Fruit fly (Drosophila melanogaster) whole organism, embryonic: ENCODE data around the gene mRpL30.

Experiments
- Atf-2 ChIP-seq: fragments of 200-800 bp; sonication (Bioruptor generic); optimal IDR thresholded peaks from 2 replicates; lab custom pipeline; 2016; ENCODE audit warnings: missing biosample characterization, missing genetic modification characterization
- B-H2 ChIP-seq: fragments of 200-800 bp; sonication (Bioruptor generic); optimal IDR thresholded peaks from 2 replicates; lab custom pipeline; 2018; ENCODE audit warnings: missing biosample characterization, mild to moderate bottlenecking, missing genetic modification characterization
- BEAF-32 ChIP-seq: fragments of 200-800 bp; sonication (Bioruptor generic); optimal IDR thresholded peaks from 3 replicates; lab custom pipeline; 2017; ENCODE audit warnings: missing biosample characterization, missing genetic modification characterization, mild to moderate bottlenecking, moderate library complexity, missing genetic modification reagents
- CG10654 ChIP-seq: fragments of 200-800 bp; sonication (Bioruptor generic); optimal IDR thresholded peaks from 2 replicates; lab custom pipeline; 2016; ENCODE audit warnings: missing biosample characterization, missing genetic modification characterization
- CG10979 ChIP-seq: fragments of 200-800 bp; sonication (Bioruptor generic); optimal IDR thresholded peaks from 2 replicates; lab custom pipeline; 2018; ENCODE audit warnings: missing biosample characterization, mild to moderate bottlenecking, missing genetic modification characterization, moderate library complexity
- CG12299 ChIP-seq: fragments of 200-800 bp; sonication (Bioruptor generic); optimal IDR thresholded peaks from 2 replicates; lab custom pipeline; 2018; ENCODE audit warnings: missing biosample characterization, mild to moderate bottlenecking, missing genetic modification characterization
- CG13123 ChIP-seq: fragments of 200-800 bp; sonication (Bioruptor generic); optimal IDR thresholded peaks from 2 replicates; lab custom pipeline; 2016; ENCODE audit warnings: missing biosample characterization, missing genetic modification characterization
- CG14014 ChIP-seq: fragments of 200-800 bp; sonication (Bioruptor generic); IDR thresholded peaks from 2 replicates; pipeline ENCODE4 v1.3.6; 2022; ENCODE audit warnings: missing biosample characterization, missing genetic modification characterization
- CG14710 ChIP-seq: fragments of 200-800 bp; sonication (Bioruptor generic); optimal IDR thresholded peaks from 3 replicates; lab custom pipeline; 2019; ENCODE audit warnings: missing biosample characterization, mild to moderate bottlenecking, missing genetic modification characterization, moderate library complexity
- CG1603 ChIP-seq: fragments of 200-800 bp; sonication (Bioruptor generic); optimal IDR thresholded peaks from 2 replicates; lab custom pipeline; 2019; ENCODE audit warnings: missing biosample characterization, mild to moderate bottlenecking, missing genetic modification characterization, moderate library complexity
- CG16813 ChIP-seq: fragments of 200-800 bp; sonication (Bioruptor generic); IDR thresholded peaks from 3 replicates; pipeline ENCODE4 v1.3.6; 2022; ENCODE audit warnings: missing biosample characterization, missing genetic modification characterization; ENCODE audit not compliant: partially characterized antibody
- CG17829 ChIP-seq: fragments of 200-800 bp; optimal IDR thresholded peaks from 2 replicates; lab custom pipeline; 2019; ENCODE audit warnings: missing biosample characterization, mild to moderate bottlenecking, missing genetic modification characterization, moderate library complexity
- CG2889 ChIP-seq: fragments of 200-800 bp; sonication (Bioruptor generic); IDR thresholded peaks from 3 replicates; pipeline ENCODE4 v1.3.6; 2022; ENCODE audit warnings: missing biosample characterization, missing genetic modification characterization
- CG31224 ChIP-seq: fragments of 200-800 bp; sonication (Bioruptor generic); IDR thresholded peaks from 2 replicates; pipeline ENCODE4 v1.3.6; 2022; ENCODE audit warnings: missing biosample characterization, missing genetic modification characterization
- CG3163 ChIP-seq: fragments of 200-800 bp; sonication (Bioruptor generic); optimal IDR thresholded peaks from 3 replicates; lab custom pipeline; 2016; ENCODE audit warnings: missing biosample characterization, missing genetic modification characterization
- CG32767 ChIP-seq: fragments of 200-800 bp; sonication (Bioruptor generic); IDR thresholded peaks from 2 replicates; pipeline ENCODE4 v1.3.6; 2022; ENCODE audit warnings: missing biosample characterization, missing genetic modification characterization
- CG3281 ChIP-seq: fragments of 200-800 bp; sonication (Bioruptor generic); optimal IDR thresholded peaks from 3 replicates; lab custom pipeline; 2017; ENCODE audit warnings: missing biosample characterization, mild to moderate bottlenecking, missing genetic modification characterization
- CG33213 ChIP-seq: fragments of 200-800 bp; sonication (Bioruptor generic); optimal IDR thresholded peaks from 3 replicates; lab custom pipeline; 2016; ENCODE audit warnings: missing biosample characterization, missing genetic modification characterization
- CG3726 ChIP-seq: fragments of 200-800 bp; sonication (Bioruptor generic); IDR thresholded peaks from 3 replicates; pipeline ENCODE4, ENCODE4 v1.3.6; 2022; ENCODE audit warnings: missing biosample characterization, missing genetic modification characterization
- CG5245 ChIP-seq: fragments of 200-800 bp; sonication (Bioruptor generic); optimal IDR thresholded peaks from 3 replicates; lab custom pipeline; 2016; ENCODE audit warnings: missing biosample characterization, missing genetic modification characterization
- CG7372 ChIP-seq: fragments of 200-800 bp; sonication (Bioruptor generic); IDR thresholded peaks from 2 replicates; pipeline ENCODE4 v1.3.6; 2022; ENCODE audit warnings: missing biosample characterization, missing genetic modification characterization
- CG8281 ChIP-seq: fragments of 200-800 bp; sonication (Bioruptor generic); optimal IDR thresholded peaks from 2 replicates; lab custom pipeline; 2018; ENCODE audit warnings: missing biosample characterization, mild to moderate bottlenecking, missing genetic modification characterization, moderate library complexity
- CG8478 ChIP-seq: fragments of >200 bp; optimal IDR thresholded peaks from 2 replicates; lab custom pipeline; 2018
- CG8924 ChIP-seq: fragments of 200-800 bp; optimal IDR thresholded peaks from 3 replicates; lab custom pipeline; 2019; ENCODE audit warnings: missing biosample characterization, mild to moderate bottlenecking, missing genetic modification characterization, moderate library complexity
- Ets65A ChIP-seq: fragments of 200-800 bp; sonication (Bioruptor generic); peaks from one replicate; lab custom pipeline; 2016; ENCODE audit warnings: missing biosample characterization, missing genetic modification characterization
- Ets97D ChIP-seq: fragments of 200-800 bp; sonication (Bioruptor generic); optimal IDR thresholded peaks from 3 replicates; lab custom pipeline; 2016; ENCODE audit warnings: missing biosample characterization, missing genetic modification characterization
- Hey ChIP-seq: fragments of 200-800 bp; sonication (Bioruptor generic); optimal IDR thresholded peaks from 3 replicates; lab custom pipeline; 2018; ENCODE audit warnings: missing biosample characterization, mild to moderate bottlenecking, missing genetic modification characterization
- HmgZ ChIP-seq: fragments of 200-800 bp; sonication (Bioruptor generic); optimal IDR thresholded peaks from 2 replicates; lab custom pipeline; 2018; ENCODE audit warnings: missing biosample characterization, mild to moderate bottlenecking, missing genetic modification characterization
- Hmr ChIP-seq: fragments of 200-800 bp; sonication (Bioruptor generic); optimal IDR thresholded peaks from 3 replicates; lab custom pipeline; 2017; ENCODE audit warnings: mild to moderate bottlenecking, missing biosample characterization, missing genetic modification reagents, missing genetic modification characterization
- Meics ChIP-seq: fragments of 200-800 bp; sonication (Bioruptor generic); optimal IDR thresholded peaks from 2 replicates; lab custom pipeline; 2017; ENCODE audit warnings: missing biosample characterization, mild to moderate bottlenecking, missing genetic modification characterization
- Myb ChIP-seq: fragments of 200-800 bp; sonication (Bioruptor generic); optimal IDR thresholded peaks from 2 replicates; lab custom pipeline; 2016; ENCODE audit warnings: missing biosample characterization, missing genetic modification characterization
- Rfx ChIP-seq: fragments of 200-800 bp; sonication (Bioruptor generic); IDR thresholded peaks from 2 replicates; pipeline ENCODE4 v1.3.6; 2022; ENCODE audit warnings: missing biosample characterization, missing genetic modification characterization
- Sin3A ChIP-seq: fragments of >200 bp; optimal IDR thresholded peaks from 2 replicates; lab custom pipeline; 2018
- Usf ChIP-seq: fragments of 200-800 bp; sonication (Bioruptor generic); optimal IDR thresholded peaks from 2 replicates; lab custom pipeline; 2017; ENCODE audit warnings: missing genotype, missing biosample characterization, missing genetic modification characterization
- dmrt11E ChIP-seq: fragments of 200-800 bp; sonication (Bioruptor generic); optimal IDR thresholded peaks from 3 replicates; lab custom pipeline; 2018; ENCODE audit warnings: missing biosample characterization, mild to moderate bottlenecking, missing genetic modification characterization, moderate library complexity
- en ChIP-seq: fragments of 200-800 bp; sonication (Bioruptor generic); optimal IDR thresholded peaks from 2 replicates; lab custom pipeline; 2016; ENCODE audit warnings: missing biosample characterization, missing genetic modification characterization
- gt ChIP-seq: fragments of 200-800 bp; sonication (Bioruptor generic); IDR thresholded peaks from 2 replicates; pipeline ENCODE4 v1.3.6; 2022; ENCODE audit warnings: missing biosample characterization, missing genetic modification characterization
- insv ChIP-seq, 2 experiments: fragments of 200-800 bp; sonication (Bioruptor generic); optimal IDR thresholded peaks; 3 replicates each; lab custom pipeline; 2016 to 2018; ENCODE audit warnings: missing biosample characterization in 2 of 2, missing genetic modification characterization in 2 of 2
- lmd ChIP-seq: fragments of 200-800 bp; sonication (Bioruptor generic); IDR thresholded peaks from 2 replicates; pipeline ENCODE4 v1.3.6; 2022; ENCODE audit warnings: missing biosample characterization, missing genetic modification characterization
- lola ChIP-seq, 3 experiments: fragments of >200 bp in 2 of 3; fragments of 200-800 bp in 1 of 3; sonication (Bioruptor generic) in 1 of 3; optimal IDR thresholded peaks; 2 replicates each; lab custom pipeline; 2017 to 2019; ENCODE audit warnings: missing biosample characterization in 3 of 3, missing genetic modification characterization in 3 of 3, mild to moderate bottlenecking in 1 of 3, moderate library complexity in 1 of 3
- mam ChIP-seq: fragments of 200-800 bp; sonication (Bioruptor generic); optimal IDR thresholded peaks from 3 replicates; lab custom pipeline; 2016; ENCODE audit warnings: missing biosample characterization, missing genetic modification characterization
- mld ChIP-seq: fragments of 200-800 bp; sonication (Bioruptor generic); IDR thresholded peaks from 3 replicates; pipeline ENCODE4 v1.3.6; 2022; ENCODE audit warnings: missing biosample characterization, missing genetic modification characterization; ENCODE audit not compliant: partially characterized antibody
- pan ChIP-seq, 4 experiments: fragments of >200 bp in 3 of 4; fragments of 200-800 bp in 1 of 4; sonication (Bioruptor generic) in 1 of 4; optimal IDR thresholded peaks in 3 of 4; IDR thresholded peaks in 1 of 4; 2 replicates each; pipeline versions ENCODE4 v1.3.6 to Lab custom; 2017 to 2022; ENCODE audit warnings: missing biosample characterization in 2 of 4, missing genetic modification characterization in 2 of 4, mixed read lengths in 1 of 4
- pnt ChIP-seq: fragments of 200-800 bp; sonication (Bioruptor generic); optimal IDR thresholded peaks from 3 replicates; lab custom pipeline; 2016; ENCODE audit warnings: missing biosample characterization, missing genetic modification characterization
- pzg ChIP-seq: fragments of 200-800 bp; sonication (Bioruptor generic); optimal IDR thresholded peaks from 3 replicates; lab custom pipeline; 2018; ENCODE audit warnings: missing biosample characterization, mild to moderate bottlenecking, missing genetic modification characterization, moderate library complexity
- tgo ChIP-seq: fragments of 200-800 bp; sonication (Bioruptor generic); IDR thresholded peaks from 3 replicates; pipeline ENCODE4 v1.3.6; 2022; ENCODE audit warnings: missing biosample characterization, missing genetic modification characterization
- tio ChIP-seq: fragments of 200-800 bp; sonication (Bioruptor generic); optimal IDR thresholded peaks from 2 replicates; lab custom pipeline; 2017; ENCODE audit warnings: missing biosample characterization, missing genetic modification characterization, inconsistent platforms
- toy ChIP-seq: fragments of 200-800 bp; sonication (Bioruptor generic); IDR thresholded peaks from 2 replicates; pipeline ENCODE4 v1.3.6; 2022; ENCODE audit warnings: missing biosample characterization, missing genetic modification characterization
- trem ChIP-seq: fragments of 200-800 bp; optimal IDR thresholded peaks from 3 replicates; lab custom pipeline; 2019; ENCODE audit warnings: missing biosample characterization, mild to moderate bottlenecking, missing genetic modification characterization, moderate library complexity
- z ChIP-seq: fragments of 200-800 bp; sonication (Bioruptor generic); IDR thresholded peaks from 3 replicates; pipeline ENCODE4 v1.3.6; 2022; ENCODE audit warnings: missing biosample characterization, missing genetic modification characterization

Gene mRpL30

dm6 chrX:4684444-4684924 lies 36.8 kb downstream of the mRpL30 start (continued):
- TF ChIP-seq CG3281 (GFP tag; lab: Kevin White, UChicago): peak; percentile 76
- peak; percentile 96 for TF ChIP-seq Rfx (GFP tag; lab: Robert Waterston, UW)
- TF ChIP-seq CG3163 (GFP tag; lab: Kevin White, UChicago): peak; percentile 76
- peak; percentile 84 for TF ChIP-seq CG31224
- TF ChIP-seq HmgZ (tag; lab: Kevin White, UChicago): peak; percentile 88
- peak; percentile 46 for TF ChIP-seq en (GFP tag; lab: Kevin White, UChicago)
- TF ChIP-seq insv (GFP tag; optimal IDR thresholded peaks at IDR 0.05; lab: Kevin White, UChicago): peak in 1 of 2 experiments; percentile 65
- TF ChIP-seq CG13123 (GFP tag; lab: Kevin White, UChicago): peak; percentile 66
- peak; percentile 51 for TF ChIP-seq CG8281
- peak; percentile 58 for TF ChIP-seq dmrt11E (tag; lab: Kevin White, UChicago)
- TF ChIP-seq Myb: peak; percentile 90
- peak; percentile 63 for TF ChIP-seq CG12299
- TF ChIP-seq CG5245 (GFP tag; lab: Kevin White, UChicago): peak; percentile 70
- peak; percentile 57 for TF ChIP-seq CG10979 (tag; lab: Kevin White, UChicago)
- TF ChIP-seq lmd (GFP tag; lab: Robert Waterston, UW): peak; percentile 92
- peak; percentile 77 for TF ChIP-seq CG17829
- peak; percentile 73; the same call in 2 of the 3 replicates for TF ChIP-seq CG3726 (GFP tag; lab: Robert Waterston, UW)
- TF ChIP-seq CG14710 (tag; lab: Kevin White, UChicago): peak; percentile 95
- peak; percentile 73 for TF ChIP-seq pnt (GFP tag; lab: Kevin White, UChicago)
- peak; percentile 98 for TF ChIP-seq Ets65A (GFP tag; lab: Kevin White, UChicago)
- TF ChIP-seq CG2889 (GFP tag; lab: Robert Waterston, UW): peak; percentile 90
- peak; percentile 84 for TF ChIP-seq Meics (GFP tag; lab: Kevin White, UChicago)
- peak; percentile 54 for TF ChIP-seq toy (GFP tag; lab: Robert Waterston, UW)
- peak; percentile 94 for TF ChIP-seq CG14014 (GFP tag; lab: Robert Waterston, UW)
- TF ChIP-seq z (GFP tag; lab: Robert Waterston, UW): no peak; the same call in 2 of the 3 replicates
- TF ChIP-seq Usf (GFP tag; lab: Kevin White, UChicago): peak; percentile 56
- TF ChIP-seq Hey: peak; percentile 59
- TF ChIP-seq gt (GFP tag; lab: Robert Waterston, UW): peak; percentile 67
- peak; percentile 86 for TF ChIP-seq CG1603 (tag; lab: Kevin White, UChicago)
- TF ChIP-seq lola (GFP tag; optimal IDR thresholded peaks at IDR 0.05; lab: Kevin White, UChicago): peak in 1 of 3 experiments; percentile 33
- TF ChIP-seq pzg (GFP tag; lab: Kevin White, UChicago): peak; percentile 94
- TF ChIP-seq Hmr (GFP tag; lab: Kevin White, UChicago): peak; percentile 91
- TF ChIP-seq mld (GFP tag; lab: Robert Waterston, UW): peak; percentile 73; the same call in 1 of the 3 replicates
- peak; percentile 80 for TF ChIP-seq CG8924 (tag; lab: Kevin White, UChicago)
- TF ChIP-seq CG7372 (GFP tag; lab: Robert Waterston, UW): peak; percentile 90
- TF ChIP-seq Sin3A (lab: Kevin White, UChicago): peak; percentile 76
- TF ChIP-seq CG10654 (GFP tag; lab: Kevin White, UChicago): peak; percentile 61
- TF ChIP-seq B-H2 (GFP tag; lab: Kevin White, UChicago): peak; percentile 79
- TF ChIP-seq mam (GFP tag; lab: Kevin White, UChicago): peak; percentile 91
- TF ChIP-seq Atf-2: peak; percentile 49
- TF ChIP-seq pan (optimal IDR thresholded peaks at IDR 0.05; lab: Kevin White, UChicago): no peak
- peak in 1 of 2 experiments; percentile 93 for TF ChIP-seq pan (GFP tag; optimal IDR thresholded peaks at IDR 0.05 in 1 of 2, IDR thresholded peaks at IDR 0.05 in 1 of 2)
- peak; percentile 92 for TF ChIP-seq CG32767 (GFP tag; lab: Robert Waterston, UW)
- TF ChIP-seq Ets97D (GFP tag; lab: Kevin White, UChicago): peak; percentile 89
- TF ChIP-seq tio: no peak
- TF ChIP-seq BEAF-32 (GFP tag; lab: Kevin White, UChicago): peak; percentile 90
- TF ChIP-seq CG33213 (GFP tag; lab: Kevin White, UChicago): peak; percentile 75
- peak; percentile 98 for TF ChIP-seq CG8478 (lab: Kevin White, UChicago)
- TF ChIP-seq CG16813: peak; percentile 89
- peak; percentile 68 for TF ChIP-seq trem (tag; lab: Kevin White, UChicago)
- peak; percentile 89 for TF ChIP-seq tgo (GFP tag; lab: Robert Waterston, UW)
